Fruit fly (Drosophila melanogaster) whole organism, embryonic: ENCODE measurements around the gene Drs.

Experiments
- ATbp ChIP-seq: fragments of 200-800 bp; sonication (Bioruptor generic); optimal IDR thresholded peaks from 2 replicates; lab custom pipeline; 2017; ENCODE audit warnings: missing biosample characterization, mild to moderate bottlenecking, missing genetic modification characterization, missing genetic modification reagents
- CG1024 ChIP-seq: fragments of 200-800 bp; sonication (Bioruptor generic); IDR thresholded peaks from 2 replicates; pipeline ENCODE4 v1.3.6; 2022; ENCODE audit warnings: missing biosample characterization, missing genetic modification characterization
- CG18476 ChIP-seq: fragments of 200-800 bp; sonication (Bioruptor generic); optimal IDR thresholded peaks from 2 replicates; lab custom pipeline; 2016; ENCODE audit warnings: missing biosample characterization, mild to moderate bottlenecking, missing genetic modification characterization
- CG18764 ChIP-seq: fragments of 200-800 bp; sonication (Bioruptor generic); optimal IDR thresholded peaks from 3 replicates; lab custom pipeline; 2016; ENCODE audit warnings: missing biosample characterization, missing genetic modification characterization
- CG2129 ChIP-seq: fragments of 200-800 bp; sonication (Bioruptor generic); IDR thresholded peaks from 2 replicates; pipeline ENCODE4 v1.3.6; 2022; ENCODE audit warnings: missing biosample characterization, missing genetic modification characterization; ENCODE audit not compliant: partially characterized antibody
- CG3065 ChIP-seq: fragments of 200-800 bp; sonication (Bioruptor generic); optimal IDR thresholded peaks from 2 replicates; lab custom pipeline; 2016; ENCODE audit warnings: missing biosample characterization, missing genetic modification characterization
- CG3163 ChIP-seq: fragments of 200-800 bp; sonication (Bioruptor generic); optimal IDR thresholded peaks from 3 replicates; lab custom pipeline; 2016; ENCODE audit warnings: missing biosample characterization, missing genetic modification characterization
- CG3995 ChIP-seq: fragments of 200-800 bp; sonication (Bioruptor generic); optimal IDR thresholded peaks from 3 replicates; lab custom pipeline; 2016; ENCODE audit warnings: missing biosample characterization, missing genetic modification characterization
- CG42726 ChIP-seq: fragments of 200-800 bp; sonication (Bioruptor generic); IDR thresholded peaks from 2 replicates; pipeline ENCODE4 v1.3.6; 2022; ENCODE audit warnings: missing biosample characterization, missing genetic modification characterization; ENCODE audit not compliant: partially characterized antibody
- CG4282 ChIP-seq: fragments of 200-800 bp; sonication (Bioruptor generic); optimal IDR thresholded peaks from 2 replicates; lab custom pipeline; 2016; ENCODE audit warnings: missing biosample characterization, missing genetic modification characterization
- CG6175 ChIP-seq: fragments of 200-800 bp; sonication (Bioruptor generic); IDR thresholded peaks from 3 replicates; pipeline ENCODE4 v1.3.6; 2022; ENCODE audit warnings: missing biosample characterization, missing genetic modification characterization
- CG6689 ChIP-seq: fragments of 200-800 bp; sonication (Bioruptor generic); IDR thresholded peaks from 2 replicates; pipeline ENCODE4 v1.3.6; 2022; ENCODE audit warnings: missing biosample characterization, missing genetic modification characterization
- CG7271 ChIP-seq: fragments of 200-800 bp; sonication (Bioruptor generic); optimal IDR thresholded peaks from 2 replicates; lab custom pipeline; 2018; ENCODE audit warnings: missing biosample characterization, mild to moderate bottlenecking, missing genetic modification characterization, moderate library complexity
- CG7987 ChIP-seq: fragments of 200-800 bp; sonication (Bioruptor generic); optimal IDR thresholded peaks from 2 replicates; lab custom pipeline; 2018; ENCODE audit warnings: missing biosample characterization, mild to moderate bottlenecking, missing genetic modification characterization, moderate library complexity
- CG8388 ChIP-seq: fragments of 200-800 bp; sonication (Bioruptor generic); optimal IDR thresholded peaks from 2 replicates; lab custom pipeline; 2019; ENCODE audit warnings: missing biosample characterization, mild to moderate bottlenecking, missing genetic modification characterization, moderate library complexity
- Camta ChIP-seq: fragments of 200-800 bp; sonication (Bioruptor generic); optimal IDR thresholded peaks from 2 replicates; lab custom pipeline; 2016; ENCODE audit warnings: missing biosample characterization, missing genetic modification characterization
- Dbx ChIP-seq: fragments of 200-800 bp; sonication (Bioruptor generic); IDR thresholded peaks from 3 replicates; pipeline ENCODE4 v1.3.6; 2022; ENCODE audit warnings: missing biosample characterization, missing genetic modification characterization
- Fer1 ChIP-seq: fragments of 200-800 bp; sonication (Bioruptor generic); optimal IDR thresholded peaks from 2 replicates; lab custom pipeline; 2017; ENCODE audit warnings: missing biosample characterization, mild to moderate bottlenecking, missing genetic modification characterization
- Fer2 ChIP-seq: fragments of 200-800 bp; sonication (Bioruptor generic); optimal IDR thresholded peaks from 2 replicates; lab custom pipeline; 2018; ENCODE audit warnings: missing biosample characterization, mild to moderate bottlenecking, missing genetic modification characterization, moderate library complexity
- H15 ChIP-seq: fragments of 200-800 bp; sonication (Bioruptor generic); IDR thresholded peaks from 3 replicates; pipeline ENCODE4 v1.3.6; 2022; ENCODE audit warnings: missing biosample characterization, missing genetic modification characterization
- HLH54F ChIP-seq: fragments of 200-800 bp; sonication (Bioruptor generic); optimal IDR thresholded peaks from 3 replicates; lab custom pipeline; 2016; ENCODE audit warnings: missing biosample characterization, missing genetic modification characterization
- Hey ChIP-seq: fragments of 200-800 bp; sonication (Bioruptor generic); optimal IDR thresholded peaks from 3 replicates; lab custom pipeline; 2018; ENCODE audit warnings: missing biosample characterization, mild to moderate bottlenecking, missing genetic modification characterization
- Meics ChIP-seq: fragments of 200-800 bp; sonication (Bioruptor generic); optimal IDR thresholded peaks from 2 replicates; lab custom pipeline; 2017; ENCODE audit warnings: missing biosample characterization, mild to moderate bottlenecking, missing genetic modification characterization
- NC2β ChIP-seq: fragments of 200-800 bp; sonication (Bioruptor generic); optimal IDR thresholded peaks from 2 replicates; lab custom pipeline; 2016; ENCODE audit warnings: missing biosample characterization, missing genetic modification characterization
- NfI ChIP-seq: fragments of 200-800 bp; sonication (Bioruptor generic); optimal IDR thresholded peaks from 3 replicates; lab custom pipeline; 2018; ENCODE audit warnings: missing biosample characterization, mild to moderate bottlenecking, missing genetic modification characterization, moderate library complexity
- Oli ChIP-seq: fragments of 200-800 bp; sonication (Bioruptor generic); optimal IDR thresholded peaks from 2 replicates; lab custom pipeline; 2018; ENCODE audit warnings: missing biosample characterization, mild to moderate bottlenecking, missing genetic modification characterization, moderate library complexity
- Opbp ChIP-seq: fragments of 200-800 bp; sonication (Bioruptor generic); IDR thresholded peaks from 3 replicates; pipeline ENCODE4 v1.3.6; 2022; ENCODE audit warnings: missing biosample characterization, missing genetic modification characterization; ENCODE audit not compliant: partially characterized antibody
- Scr ChIP-seq: fragments of 200-800 bp; sonication (Bioruptor generic); IDR thresholded peaks from 2 replicates; pipeline ENCODE4 v1.3.6; 2022; ENCODE audit warnings: missing biosample characterization, missing genetic modification characterization; ENCODE audit not compliant: partially characterized antibody
- Stat92E ChIP-seq, 3 experiments: fragments of >200 bp in 2 of 3; fragments of 200-800 bp in 1 of 3; sonication (Bioruptor generic) in 1 of 3; optimal IDR thresholded peaks; 2 replicates each; lab custom pipeline; 2017 to 2019; ENCODE audit warnings: missing biosample characterization in 3 of 3, missing genetic modification characterization in 3 of 3, mild to moderate bottlenecking in 1 of 3, moderate library complexity in 1 of 3
- Usf ChIP-seq: fragments of 200-800 bp; sonication (Bioruptor generic); optimal IDR thresholded peaks from 2 replicates; lab custom pipeline; 2017; ENCODE audit warnings: missing genotype, missing biosample characterization, missing genetic modification characterization
- ash1 ChIP-seq: fragments of 200-800 bp; sonication (Bioruptor generic); optimal IDR thresholded peaks from 2 replicates; lab custom pipeline; 2018; ENCODE audit warnings: missing biosample characterization, mild to moderate bottlenecking, missing genetic modification characterization
- bcd ChIP-seq: fragments of 200-800 bp; sonication (Bioruptor generic); optimal IDR thresholded peaks from 2 replicates; lab custom pipeline; 2017; ENCODE audit warnings: missing biosample characterization, mild to moderate bottlenecking, missing genetic modification characterization
- chm ChIP-seq: fragments of 200-800 bp; sonication (Bioruptor generic); IDR thresholded peaks from 2 replicates; pipeline ENCODE4 v1.3.6; 2022; ENCODE audit warnings: missing biosample characterization, missing genetic modification characterization
- exex ChIP-seq: fragments of 200-800 bp; sonication (Bioruptor generic); optimal IDR thresholded peaks from 4 replicates; lab custom pipeline; 2018; ENCODE audit warnings: missing biosample characterization, mild to moderate bottlenecking, missing genetic modification characterization, moderate library complexity
- gce ChIP-seq: fragments of 200-800 bp; sonication (Bioruptor generic); IDR thresholded peaks from 3 replicates; pipeline ENCODE4 v1.3.6; 2022; ENCODE audit warnings: missing biosample characterization, missing genetic modification characterization
- h ChIP-seq: fragments of >200 bp; optimal IDR thresholded peaks from 2 replicates; lab custom pipeline; 2017
- hkb ChIP-seq, 2 experiments: fragments of 200-800 bp in 1 of 2; fragments of >200 bp in 1 of 2; sonication (Bioruptor generic) in 1 of 2; IDR thresholded peaks in 1 of 2; optimal IDR thresholded peaks in 1 of 2; 2 replicates each; pipeline versions ENCODE4 v1.3.6 to Lab custom; 2017 to 2022; ENCODE audit warnings: missing biosample characterization in 1 of 2, missing genetic modification characterization in 1 of 2
- knrl ChIP-seq: fragments of 200-800 bp; sonication (Bioruptor generic); IDR thresholded peaks from 3 replicates; pipeline ENCODE4 v1.3.6; 2022; ENCODE audit warnings: missing biosample characterization, missing genetic modification characterization; ENCODE audit not compliant: partially characterized antibody
- lola ChIP-seq, 3 experiments: fragments of >200 bp in 2 of 3; fragments of 200-800 bp in 1 of 3; sonication (Bioruptor generic) in 1 of 3; optimal IDR thresholded peaks; 2 replicates each; lab custom pipeline; 2017 to 2019; ENCODE audit warnings: missing biosample characterization in 3 of 3, missing genetic modification characterization in 3 of 3, mild to moderate bottlenecking in 1 of 3, moderate library complexity in 1 of 3
- lov ChIP-seq, 2 experiments: fragments of 200-800 bp in 1 of 2; fragments of >200 bp in 1 of 2; sonication (Bioruptor generic) in 1 of 2; IDR thresholded peaks in 1 of 2; optimal IDR thresholded peaks in 1 of 2; 2 replicates in 1 of 2; 3 replicates in 1 of 2; pipeline versions ENCODE4 v1.3.6 to Lab custom; 2017 to 2022; ENCODE audit warnings: missing biosample characterization in 1 of 2, missing genetic modification characterization in 1 of 2
- nerfin-2 ChIP-seq: fragments of 200-800 bp; sonication (Bioruptor generic); IDR thresholded peaks from 2 replicates; pipeline ENCODE4 v1.3.6; 2022; ENCODE audit warnings: missing biosample characterization, missing genetic modification characterization; ENCODE audit not compliant: partially characterized antibody
- org-1 ChIP-seq: fragments of 200-800 bp; sonication (Bioruptor generic); optimal IDR thresholded peaks from 2 replicates; lab custom pipeline; 2017; ENCODE audit warnings: missing biosample characterization, missing genetic modification characterization
- pum ChIP-seq: fragments of 200-800 bp; sonication (Bioruptor generic); optimal IDR thresholded peaks from 2 replicates; lab custom pipeline; 2016; ENCODE audit warnings: missing biosample characterization, missing genetic modification characterization
- pzg ChIP-seq: fragments of 200-800 bp; sonication (Bioruptor generic); optimal IDR thresholded peaks from 3 replicates; lab custom pipeline; 2018; ENCODE audit warnings: missing biosample characterization, mild to moderate bottlenecking, missing genetic modification characterization, moderate library complexity
- sna ChIP-seq: fragments of 200-800 bp; sonication (Bioruptor generic); IDR thresholded peaks from 2 replicates; pipeline ENCODE4 v1.3.6; 2022; ENCODE audit warnings: missing biosample characterization, missing genetic modification characterization; ENCODE audit not compliant: partially characterized antibody
- so ChIP-seq: fragments of 200-800 bp; sonication (Bioruptor generic); IDR thresholded peaks from 3 replicates; pipeline ENCODE4 v1.3.6; 2022; ENCODE audit warnings: missing biosample characterization, missing genetic modification characterization
- sr ChIP-seq: fragments of 200-800 bp; sonication (Bioruptor generic); IDR thresholded peaks from 3 replicates; pipeline ENCODE4 v1.3.6; 2022; ENCODE audit warnings: missing biosample characterization, missing genetic modification characterization
- unpg ChIP-seq: fragments of 200-800 bp; sonication (Bioruptor generic); optimal IDR thresholded peaks from 3 replicates; lab custom pipeline; 2018; ENCODE audit warnings: missing biosample characterization, mild to moderate bottlenecking, missing genetic modification characterization, moderate library complexity
- vvl ChIP-seq: fragments of 200-800 bp; sonication (Bioruptor generic); IDR thresholded peaks from 2 replicates; pipeline ENCODE4 v1.3.6; 2022; ENCODE audit warnings: missing biosample characterization, missing genetic modification characterization
- wek ChIP-seq: fragments of 200-800 bp; sonication (Bioruptor generic); optimal IDR thresholded peaks from 3 replicates; lab custom pipeline; 2018; ENCODE audit warnings: missing biosample characterization, mild to moderate bottlenecking, missing genetic modification characterization, moderate library complexity

Gene Drs

DNA sequence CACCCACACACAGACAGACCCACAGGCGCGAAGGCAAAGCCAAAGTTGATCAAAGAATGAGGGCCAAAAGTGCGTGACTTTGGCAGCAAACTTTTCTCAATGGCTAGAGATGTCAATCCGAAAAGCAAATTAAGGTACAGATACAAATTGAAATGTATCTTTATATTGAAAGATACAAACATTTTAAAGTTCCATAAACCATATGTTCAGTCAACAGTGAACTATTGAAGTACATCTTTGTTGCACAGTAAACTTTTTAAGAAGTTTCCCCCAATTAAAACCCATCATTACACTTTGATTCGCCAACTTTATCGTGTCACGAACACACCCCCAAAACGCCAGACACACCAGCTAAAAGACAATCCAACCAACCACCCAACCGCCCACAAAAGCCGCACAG lies 42.3 kb downstream of the Drs start (continued):
- no peak for TF ChIP-seq knrl
- TF ChIP-seq nerfin-2 (GFP tag; lab: Robert Waterston, UW) = no peak
- no peak for TF ChIP-seq Dbx (GFP tag; lab: Robert Waterston, UW)
- no peak for TF ChIP-seq CG18476 (GFP tag; lab: Kevin White, UChicago)
- TF ChIP-seq sr (GFP tag; lab: Robert Waterston, UW) = no peak
- TF ChIP-seq pzg = no peak
- no peak for TF ChIP-seq gce (GFP tag; lab: Robert Waterston, UW)
- TF ChIP-seq wek (GFP tag; lab: Kevin White, UChicago) = no peak
- no peak for TF ChIP-seq vvl
- TF ChIP-seq lov (optimal IDR thresholded peaks at IDR 0.05; lab: Kevin White, UChicago) = no peak
- TF ChIP-seq lov (GFP tag; IDR thresholded peaks at IDR 0.05; lab: Robert Waterston, UW) = no peak
- no peak for TF ChIP-seq CG6689 (GFP tag; lab: Robert Waterston, UW)
- TF ChIP-seq h (lab: Kevin White, UChicago) = no peak
- TF ChIP-seq NfI = no peak
- TF ChIP-seq CG7271 (tag; lab: Kevin White, UChicago) = no peak
- TF ChIP-seq Fer2 = peak; percentile 14
- TF ChIP-seq Stat92E (GFP tag; optimal IDR thresholded peaks at IDR 0.05; lab: Kevin White, UChicago) = no peak
- TF ChIP-seq unpg (GFP tag; lab: Kevin White, UChicago) = peak; percentile 19
- no peak for TF ChIP-seq pum (GFP tag; lab: Kevin White, UChicago)
- TF ChIP-seq chm (GFP tag; lab: Robert Waterston, UW) = no peak
- TF ChIP-seq CG4282 = no peak
- TF ChIP-seq H15 (GFP tag; lab: Robert Waterston, UW) = no peak
- TF ChIP-seq CG3065 (GFP tag; lab: Kevin White, UChicago) = no peak
- peak; percentile 31; the same call in 1 of the 2 replicates for TF ChIP-seq sna (GFP tag; lab: Robert Waterston, UW)
- no peak for TF ChIP-seq CG7987 (GFP tag; lab: Kevin White, UChicago)
- TF ChIP-seq CG1024 (GFP tag; lab: Robert Waterston, UW) = no peak
- TF ChIP-seq ATbp = no peak
- peak; percentile 19 for TF ChIP-seq Oli (tag; lab: Kevin White, UChicago)
- TF ChIP-seq ash1 (GFP tag; lab: Kevin White, UChicago) = no peak
- TF ChIP-seq bcd = peak; percentile 6
- TF ChIP-seq lola (GFP tag; optimal IDR thresholded peaks at IDR 0.05; lab: Kevin White, UChicago) = no peak
- peak; percentile 65 for TF ChIP-seq Fer1 (GFP tag; lab: Kevin White, UChicago)
- TF ChIP-seq CG3163 (GFP tag; lab: Kevin White, UChicago) = peak; percentile 1
- no peak for TF ChIP-seq CG42726 (GFP tag; lab: Robert Waterston, UW)
- TF ChIP-seq Usf (GFP tag; lab: Kevin White, UChicago) = no peak
- TF ChIP-seq Hey (tag; lab: Kevin White, UChicago) = no peak
- no peak for TF ChIP-seq hkb (optimal IDR thresholded peaks at IDR 0.05; lab: Kevin White, UChicago)
- no peak for TF ChIP-seq hkb (GFP tag; IDR thresholded peaks at IDR 0.05; lab: Robert Waterston, UW)
- no peak for TF ChIP-seq NC2β (GFP tag; lab: Kevin White, UChicago)
- no peak for TF ChIP-seq CG2129 (GFP tag; lab: Robert Waterston, UW)
- no peak for TF ChIP-seq CG18764 (GFP tag; lab: Kevin White, UChicago)
- no peak for TF ChIP-seq HLH54F (GFP tag; lab: Kevin White, UChicago)
- peak; percentile 51 for TF ChIP-seq Meics (GFP tag; lab: Kevin White, UChicago)
- TF ChIP-seq CG8388 (GFP tag; lab: Kevin White, UChicago) = no peak
- TF ChIP-seq Scr (GFP tag; lab: Robert Waterston, UW) = peak; percentile 65
- TF ChIP-seq org-1 (GFP tag; lab: Kevin White, UChicago) = peak; percentile 40
- 0 out of 3 replicates have a peak, but pooled peaks have one; percentile 8 for TF ChIP-seq so (GFP tag; lab: Robert Waterston, UW)
- no peak for TF ChIP-seq Camta
- no peak for TF ChIP-seq CG6175 (GFP tag; lab: Robert Waterston, UW)
- TF ChIP-seq exex (tag; lab: Kevin White, UChicago) = no peak
- TF ChIP-seq Opbp (GFP tag; lab: Robert Waterston, UW) = no peak
- TF ChIP-seq CG3995 = no peak
